Worm (Caenorhabditis elegans) whole organism, L1 larva: ENCODE data around the gene F55A11.7.

Experiments used
- C04F5.9 ChIP-seq: sonication (generic microtip); optimal IDR thresholded peaks from 2 replicates; lab custom pipeline; 2016; ENCODE audit warnings: missing genetic modification characterization, missing compliant biosample characterization
- C16A3.4 ChIP-seq: fragments of 150-350 bp; optimal IDR thresholded peaks from 2 replicates; lab custom pipeline; 2014; ENCODE audit warnings: missing biosample characterization, missing genetic modification characterization
- C34B4.2 ChIP-seq: sonication (generic microtip); optimal IDR thresholded peaks from 2 replicates; lab custom pipeline; 2017; ENCODE audit warnings: mild to moderate bottlenecking, missing genetic modification characterization, missing compliant biosample characterization
- aha-1 ChIP-seq: fragments of 150-350 bp; optimal IDR thresholded peaks from 2 replicates; lab custom pipeline; 2014; ENCODE audit warnings: missing biosample characterization, missing genetic modification characterization
- alr-1 ChIP-seq: fragments of 200-800 bp; sonication (Bioruptor generic); optimal IDR thresholded peaks from 2 replicates; lab custom pipeline; 2018; ENCODE audit warnings: borderline replicate concordance, mild to moderate bottlenecking, missing genetic modification characterization, missing compliant biosample characterization
- aly-2 ChIP-seq: fragments of 150-350 bp; optimal IDR thresholded peaks from 2 replicates; lab custom pipeline; 2014; ENCODE audit warnings: missing biosample characterization, missing genetic modification characterization
- ama-1 ChIP-seq: fragments of 150-350 bp; optimal IDR thresholded peaks from 2 replicates; lab custom pipeline; 2014
- blmp-1 ChIP-seq: fragments of 150-350 bp; optimal IDR thresholded peaks from 2 replicates; lab custom pipeline; 2014; ENCODE audit warnings: missing biosample characterization, missing genetic modification characterization
- ceh-8 ChIP-seq: fragments of 200-800 bp; sonication (Bioruptor generic); optimal IDR thresholded peaks from 2 replicates; lab custom pipeline; 2018; ENCODE audit warnings: mild to moderate bottlenecking, missing genetic modification characterization, moderate library complexity, missing compliant biosample characterization
- ceh-82 ChIP-seq, 3 experiments: fragments of 150-350 bp in 1 of 3; sonication (generic microtip) in 2 of 3; optimal IDR thresholded peaks; 2 replicates each; lab custom pipeline; 2014 to 2017; ENCODE audit warnings: missing biosample characterization in 3 of 3, missing genetic modification characterization in 3 of 3
- ceh-88 ChIP-seq: fragments of 200-800 bp; sonication (Bioruptor generic); IDR thresholded peaks from 2 replicates; pipeline ENCODE4 v1.3.6; 2022; ENCODE audit warnings: missing genetic modification characterization, missing compliant biosample characterization
- ceh-90 ChIP-seq: sonication (generic microtip); optimal IDR thresholded peaks from 2 replicates; lab custom pipeline; 2016; ENCODE audit warnings: missing genetic modification characterization, missing compliant biosample characterization
- dpl-1 ChIP-seq, 3 experiments: fragments of 150-350 bp in 2 of 3; sonication (generic microtip) in 1 of 3; optimal IDR thresholded peaks; 2 replicates each; lab custom pipeline; 2014 to 2017; ENCODE audit warnings: missing biosample characterization in 3 of 3, missing genetic modification characterization in 3 of 3, missing genetic modification reagents in 3 of 3
- dsc-1 ChIP-seq: sonication (generic microtip); optimal IDR thresholded peaks from 2 replicates; lab custom pipeline; 2016; ENCODE audit warnings: mild to moderate bottlenecking, missing genetic modification characterization, missing compliant biosample characterization
- efl-1 ChIP-seq, 4 experiments: fragments of 150-350 bp; optimal IDR thresholded peaks in 3 of 4; peaks in 1 of 4; 1 replicate in 1 of 4; 2 replicates in 3 of 4; lab custom pipeline; 2014; ENCODE audit warnings: missing biosample characterization in 2 of 4, missing genetic modification characterization in 2 of 4, missing genetic modification reagents in 2 of 4
- egl-13 ChIP-seq: sonication (generic microtip); optimal IDR thresholded peaks from 2 replicates; lab custom pipeline; 2016; ENCODE audit warnings: missing genotype, missing genetic modification reagents, missing genetic modification characterization, missing compliant biosample characterization
- ets-5 ChIP-seq: fragments of 200-800 bp; sonication (Bioruptor generic); IDR thresholded peaks from 2 replicates; pipeline ENCODE4 v1.3.6; 2022; ENCODE audit warnings: missing genetic modification characterization, missing compliant biosample characterization
- fkh-10 ChIP-seq: sonication (generic microtip); optimal IDR thresholded peaks from 2 replicates; lab custom pipeline; 2017; ENCODE audit warnings: missing biosample characterization, missing genetic modification reagents, missing genetic modification characterization
- fkh-8 ChIP-seq: sonication (generic microtip); optimal IDR thresholded peaks from 2 replicates; lab custom pipeline; 2016; ENCODE audit warnings: mild to moderate bottlenecking, missing genetic modification characterization, missing compliant biosample characterization
- grh-1 ChIP-seq: fragments of 200-800 bp; sonication (Bioruptor generic); IDR thresholded peaks from 2 replicates; pipeline ENCODE4 v1.3.6; 2022; ENCODE audit warnings: missing genetic modification reagents, missing genetic modification characterization, missing compliant biosample characterization
- hlh-17 ChIP-seq: fragments of 200-800 bp; sonication (Bioruptor generic); optimal IDR thresholded peaks from 2 replicates; lab custom pipeline; 2018; ENCODE audit warnings: missing genetic modification characterization, mild to moderate bottlenecking, missing compliant biosample characterization, moderate library complexity, borderline replicate concordance
- hlh-4 ChIP-seq: sonication (generic microtip); optimal IDR thresholded peaks from 2 replicates; lab custom pipeline; 2016; ENCODE audit warnings: mild to moderate bottlenecking, missing genetic modification characterization, missing compliant biosample characterization
- hpl-2 ChIP-seq: fragments of 150-350 bp; optimal IDR thresholded peaks from 2 replicates; lab custom pipeline; 2014; ENCODE audit warnings: missing biosample characterization, missing genetic modification reagents, missing genetic modification characterization
- lin-15B ChIP-seq: fragments of 150-350 bp; sonication (generic microtip); optimal IDR thresholded peaks from 3 replicates; lab custom pipeline; 2014; ENCODE audit warnings: missing biosample characterization, missing genetic modification characterization
- lin-39 ChIP-seq: fragments of 150-350 bp; optimal IDR thresholded peaks from 2 replicates; lab custom pipeline; 2014; ENCODE audit warnings: missing biosample characterization, missing genetic modification reagents, missing genetic modification characterization
- lir-3 ChIP-seq: sonication (generic microtip); optimal IDR thresholded peaks from 2 replicates; lab custom pipeline; 2016; ENCODE audit warnings: mild to moderate bottlenecking, missing genetic modification characterization, moderate library complexity, missing compliant biosample characterization; ENCODE audit not compliant: poor library complexity
- lsy-2 ChIP-seq, 2 experiments: fragments of 150-350 bp; optimal IDR thresholded peaks; 2 replicates each; lab custom pipeline; 2014; ENCODE audit warnings: missing biosample characterization in 2 of 2, missing genetic modification characterization in 2 of 2
- mab-9 ChIP-seq: fragments of 200-800 bp; sonication (Bioruptor generic); IDR thresholded peaks from 2 replicates; pipeline ENCODE4 v1.3.6; 2022; ENCODE audit warnings: missing genetic modification reagents, missing genetic modification characterization, missing compliant biosample characterization
- mdl-1 ChIP-seq, 2 experiments: fragments of 150-350 bp; optimal IDR thresholded peaks; 2 replicates each; lab custom pipeline; 2014 to 2017; ENCODE audit warnings: missing biosample characterization in 2 of 2, missing genetic modification characterization in 2 of 2, inconsistent platforms in 1 of 2
- mep-1 ChIP-seq: fragments of 150-350 bp; optimal IDR thresholded peaks from 2 replicates; lab custom pipeline; 2014; ENCODE audit warnings: missing biosample characterization, missing genetic modification characterization
- nhr-19 ChIP-seq: fragments of 200-800 bp; sonication (Bioruptor generic); conservative IDR thresholded peaks from 2 replicates; pipeline ENCODE4 v1.3.6; 2022; ENCODE audit warnings: missing genetic modification characterization, missing compliant biosample characterization
- nhr-237 ChIP-seq: fragments of 150-350 bp; optimal IDR thresholded peaks from 2 replicates; lab custom pipeline; 2014; ENCODE audit warnings: missing biosample characterization, missing genetic modification characterization
- nhr-47 ChIP-seq: sonication (generic microtip); optimal IDR thresholded peaks from 2 replicates; lab custom pipeline; 2016; ENCODE audit warnings: mild to moderate bottlenecking, missing genetic modification characterization, moderate library complexity, missing compliant biosample characterization
- nhr-84 ChIP-seq: sonication (generic microtip); optimal IDR thresholded peaks from 2 replicates; lab custom pipeline; 2017; ENCODE audit warnings: missing biosample characterization, missing genetic modification characterization
- nhr-85 ChIP-seq: sonication (generic microtip); peaks from one replicate; lab custom pipeline; 2016; ENCODE audit warnings: missing genetic modification characterization, inconsistent platforms, missing compliant biosample characterization
- nhr-90 ChIP-seq: sonication (generic microtip); optimal IDR thresholded peaks from 2 replicates; lab custom pipeline; 2016; ENCODE audit warnings: mild to moderate bottlenecking, missing genetic modification characterization, missing compliant biosample characterization; ENCODE audit not compliant: poor library complexity
- pax-3 ChIP-seq: fragments of 200-800 bp; sonication (Bioruptor generic); optimal IDR thresholded peaks from 2 replicates; lab custom pipeline; 2018; ENCODE audit warnings: mild to moderate bottlenecking, missing genetic modification characterization, moderate library complexity, missing compliant biosample characterization
- snpc-4 ChIP-seq: fragments of 150-350 bp; optimal IDR thresholded peaks from 2 replicates; lab custom pipeline; 2014; ENCODE audit warnings: missing biosample characterization, missing genetic modification characterization
- snu-23 ChIP-seq: sonication (generic microtip); optimal IDR thresholded peaks from 2 replicates; lab custom pipeline; 2016; ENCODE audit warnings: missing genetic modification characterization, missing compliant biosample characterization
- sox-4 ChIP-seq: sonication (generic microtip); optimal IDR thresholded peaks from 2 replicates; lab custom pipeline; 2016; ENCODE audit warnings: missing genetic modification characterization, missing compliant biosample characterization
- sup-37 ChIP-seq: fragments of 200-800 bp; sonication (Bioruptor generic); optimal IDR thresholded peaks from 2 replicates; lab custom pipeline; 2018; ENCODE audit warnings: mild to moderate bottlenecking, missing genetic modification characterization, missing compliant biosample characterization
- swsn-7 ChIP-seq: sonication (generic microtip); optimal IDR thresholded peaks from 2 replicates; lab custom pipeline; 2016; ENCODE audit warnings: missing genetic modification characterization, missing compliant biosample characterization
- unc-130 ChIP-seq: fragments of 150-350 bp; optimal IDR thresholded peaks from 2 replicates; lab custom pipeline; 2017; ENCODE audit warnings: missing biosample characterization, missing genetic modification characterization, inconsistent platforms
- unc-86 ChIP-seq: sonication (generic microtip); optimal IDR thresholded peaks from 2 replicates; lab custom pipeline; 2016; ENCODE audit warnings: missing genetic modification characterization, missing compliant biosample characterization
- unc-98 ChIP-seq: fragments of 200-800 bp; sonication (Bioruptor generic); IDR thresholded peaks from 2 replicates; pipeline ENCODE4 v1.3.6; 2022; ENCODE audit warnings: missing genetic modification characterization, missing compliant biosample characterization
- vab-15 ChIP-seq: sonication (generic microtip); optimal IDR thresholded peaks from 2 replicates; lab custom pipeline; 2017; ENCODE audit warnings: missing genotype, mild to moderate bottlenecking, missing genetic modification characterization, missing compliant biosample characterization
- zag-1 ChIP-seq: fragments of 150-350 bp; optimal IDR thresholded peaks from 2 replicates; lab custom pipeline; 2014; ENCODE audit warnings: missing biosample characterization, missing genetic modification characterization
- ztf-4 ChIP-seq: fragments of 150-350 bp; optimal IDR thresholded peaks from 2 replicates; lab custom pipeline; 2014; ENCODE audit warnings: missing biosample characterization, missing genetic modification characterization

Gene F55A11.7

DNA sequence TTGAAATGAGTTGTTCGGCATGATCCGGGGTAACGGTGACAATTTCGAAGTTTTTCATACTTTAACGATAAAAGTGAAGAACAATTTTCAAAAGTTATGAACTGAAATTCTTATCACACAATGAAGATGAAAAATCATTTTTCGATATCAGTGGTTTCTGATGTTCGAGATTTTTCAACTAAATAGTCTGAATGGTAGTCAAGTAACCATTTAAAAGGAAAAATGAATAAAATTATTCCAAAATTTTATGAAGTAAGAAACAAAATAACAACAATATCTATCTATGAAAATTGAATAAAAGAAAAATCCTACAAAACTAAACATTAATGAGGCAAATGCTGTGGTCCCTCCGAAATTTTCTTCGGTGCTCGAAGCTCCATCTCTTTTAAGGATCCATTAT lies 38.4 kb upstream of the F55A11.7 start, which contains the start of gene D2023.4:
D2023.4 (minus strand) TSS at position 101 of the 400 bp plus-strand sequence.
- no peak for TF ChIP-seq mab-9 (GFP tag; lab: Robert Waterston, UW)
- no peak for TF ChIP-seq zag-1
- no peak for TF ChIP-seq dpl-1 (GFP tag; optimal IDR thresholded peaks at IDR 0.05; lab: Kevin White, UChicago)
- TF ChIP-seq unc-98 = no peak
- TF ChIP-seq ztf-4 (tag; lab: Kevin White, UChicago) = no peak
- no peak for TF ChIP-seq pax-3 (tag; lab: Kevin White, UChicago)
- TF ChIP-seq efl-1 (optimal IDR thresholded peaks at IDR 0.05; lab: Kevin White, UChicago) = no peak
- no peak for TF ChIP-seq efl-1 (GFP tag; optimal IDR thresholded peaks at IDR 0.05 in 1 of 2; lab: Kevin White, UChicago)
- no peak for TF ChIP-seq fkh-8 (tag; lab: Kevin White, UChicago)
- no peak for TF ChIP-seq C16A3.4 (tag; lab: Kevin White, UChicago)
- no peak for TF ChIP-seq ceh-8 (GFP tag; lab: Kevin White, UChicago)
- TF ChIP-seq hlh-17 (GFP tag; lab: Kevin White, UChicago) = no peak
- no peak for TF ChIP-seq ama-1 (lab: Kevin White, UChicago)
- TF ChIP-seq vab-15 (tag; lab: Kevin White, UChicago) = no peak
- TF ChIP-seq nhr-85 (tag; lab: Kevin White, UChicago) = no peak
- TF ChIP-seq snpc-4 (tag; lab: Kevin White, UChicago) = no peak
- TF ChIP-seq lin-39 = no peak

DNA sequence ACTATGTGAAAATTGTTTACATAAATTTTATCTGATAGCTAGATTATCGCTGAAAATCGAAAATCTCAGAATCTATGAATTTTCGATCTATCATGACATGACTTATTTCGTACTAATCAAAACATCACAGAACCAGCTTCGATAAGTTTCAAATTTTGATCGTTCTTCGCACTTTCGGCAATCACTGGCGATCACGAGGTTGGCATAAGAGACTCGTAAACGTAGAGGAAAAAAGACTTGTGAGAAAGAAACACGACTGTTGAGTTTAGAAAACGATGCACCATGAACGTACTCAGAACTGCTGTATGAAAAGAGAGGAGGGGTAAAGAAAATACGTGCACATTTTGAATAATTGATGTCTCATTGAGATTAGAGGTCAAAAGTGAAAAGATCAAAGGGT lies 36.7 kb upstream of the F55A11.7 start:
- no peak for TF ChIP-seq sox-4 (tag; lab: Kevin White, UChicago)
- TF ChIP-seq unc-130 (tag; lab: Kevin White, UChicago) = peak; percentile 88
- TF ChIP-seq sup-37 = peak; percentile 84
- no peak for TF ChIP-seq nhr-84 (tag; lab: Kevin White, UChicago)
- no peak for TF ChIP-seq fkh-10 (GFP tag; lab: Kevin White, UChicago)
- no peak for TF ChIP-seq ceh-90
- TF ChIP-seq snpc-4 (tag; lab: Kevin White, UChicago) = peak; percentile 48
- no peak for TF ChIP-seq unc-86 (tag; lab: Kevin White, UChicago)
- peak; percentile 64 for TF ChIP-seq aha-1 (tag; lab: Kevin White, UChicago)
- no peak for TF ChIP-seq alr-1 (tag; lab: Kevin White, UChicago)
- TF ChIP-seq egl-13 (tag; lab: Kevin White, UChicago) = peak; percentile 9
- TF ChIP-seq lsy-2 (tag; optimal IDR thresholded peaks at IDR 0.05; lab: Kevin White, UChicago) = peak; percentile 75 to 81
- TF ChIP-seq dsc-1 (tag; lab: Kevin White, UChicago) = no peak
- peak in 1 of 2 experiments; percentile 88 for TF ChIP-seq mdl-1 (tag; optimal IDR thresholded peaks at IDR 0.05; lab: Kevin White, UChicago)
- TF ChIP-seq C16A3.4 (tag; lab: Kevin White, UChicago) = peak; percentile 75
- peak; percentile 64 for TF ChIP-seq grh-1 (GFP tag; lab: Robert Waterston, UW)
- TF ChIP-seq mep-1 (tag; lab: Kevin White, UChicago) = peak; percentile 90
- no peak for TF ChIP-seq C34B4.2 (tag; lab: Kevin White, UChicago)
- no peak for TF ChIP-seq lin-15B (tag; lab: Kevin White, UChicago)
- TF ChIP-seq aly-2 = peak; percentile 49
- peak; percentile 97 for TF ChIP-seq nhr-85 (tag; lab: Kevin White, UChicago)
- TF ChIP-seq hlh-17 (GFP tag; lab: Kevin White, UChicago) = no peak
- TF ChIP-seq snu-23 (GFP tag; lab: Kevin White, UChicago) = peak; percentile 94
- TF ChIP-seq ceh-8 (GFP tag; lab: Kevin White, UChicago) = no peak
- peak; percentile 93 for TF ChIP-seq ztf-4 (tag; lab: Kevin White, UChicago)
- peak; percentile 72 for TF ChIP-seq ceh-88
- TF ChIP-seq hlh-4 (tag; lab: Kevin White, UChicago) = no peak
- TF ChIP-seq ceh-82 (tag; optimal IDR thresholded peaks at IDR 0.05; lab: Kevin White, UChicago) = peak in 2 of 3 experiments; percentile 40 to 44
- TF ChIP-seq nhr-90 = peak; percentile 90
- TF ChIP-seq hpl-2 (GFP tag; lab: Kevin White, UChicago) = peak; percentile 50
- TF ChIP-seq vab-15 (tag; lab: Kevin White, UChicago) = no peak
- peak; percentile 37 for TF ChIP-seq pax-3 (tag; lab: Kevin White, UChicago)
- TF ChIP-seq C04F5.9 (tag; lab: Kevin White, UChicago) = peak; percentile 28
- TF ChIP-seq swsn-7 (tag; lab: Kevin White, UChicago) = peak; percentile 85
- TF ChIP-seq efl-1 (optimal IDR thresholded peaks at IDR 0.05; lab: Kevin White, UChicago) = peak; percentile 34 to 58
- peak; percentile 28 to 94 for TF ChIP-seq efl-1 (GFP tag; optimal IDR thresholded peaks at IDR 0.05 in 1 of 2; lab: Kevin White, UChicago)
- peak; percentile 73 for TF ChIP-seq blmp-1 (tag; lab: Kevin White, UChicago)
- peak; percentile 79 for TF ChIP-seq lir-3 (tag; lab: Kevin White, UChicago)
- no peak for TF ChIP-seq nhr-237
- TF ChIP-seq unc-98 = no peak
- peak; percentile 100 for TF ChIP-seq nhr-19
- TF ChIP-seq ets-5 (GFP tag; lab: Robert Waterston, UW) = no peak
- peak; percentile 80 for TF ChIP-seq nhr-47 (tag; lab: Kevin White, UChicago)
- TF ChIP-seq dpl-1 (GFP tag; optimal IDR thresholded peaks at IDR 0.05; lab: Kevin White, UChicago) = peak; percentile 28 to 58 (median 38)
